Worm (Caenorhabditis elegans) whole organism, L4/young adult: ENCODE results near the gene tag-77.

Source experiments
- W03F9.2 ChIP-seq: fragments of 150-350 bp; optimal IDR thresholded peaks from 2 replicates; lab custom pipeline; 2014; ENCODE audit warnings: missing biosample characterization, missing genetic modification characterization
- dao-5 ChIP-seq: sonication (generic microtip); optimal IDR thresholded peaks from 2 replicates; lab custom pipeline; 2016; ENCODE audit warnings: missing genotype, missing genetic modification characterization, moderate library complexity, missing compliant biosample characterization
- him-1 ChIP-seq: sonication (generic microtip); optimal IDR thresholded peaks from 2 replicates; lab custom pipeline; 2016; ENCODE audit warnings: missing genotype, missing genetic modification reagents, missing genetic modification characterization, missing compliant biosample characterization

DNA sequence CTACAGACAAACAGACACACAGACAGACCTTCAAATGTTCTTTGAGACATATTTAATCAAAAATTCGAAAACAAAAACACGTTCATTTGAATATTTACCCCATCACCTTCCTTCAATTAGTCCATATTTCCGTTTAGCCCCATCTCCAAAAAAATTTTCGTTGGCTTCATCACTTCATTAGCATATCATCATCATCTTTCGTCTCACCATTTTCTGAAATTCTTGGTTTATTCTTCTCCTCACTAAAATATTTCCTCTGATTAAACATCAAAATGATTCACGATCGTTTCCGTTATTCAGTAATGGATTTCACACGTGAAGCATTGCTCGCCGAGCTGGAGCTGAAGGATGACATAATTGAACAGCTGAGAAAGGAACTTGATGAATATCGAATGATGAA lies 10.2 kb upstream of the tag-77 start, which contains the start of gene pkg-2:
- TF ChIP-seq him-1 (tag; lab: Kevin White, UChicago): no peak
- no peak for TF ChIP-seq dao-5
- TF ChIP-seq W03F9.2 (tag; lab: Kevin White, UChicago): no peak
